Fruit fly (Drosophila melanogaster) whole organism, embryonic: Measurements from ENCODE around the gene CG5273.

Source experiments
- Asciz ChIP-seq: fragments of 200-800 bp; sonication (Bioruptor generic); optimal IDR thresholded peaks from 2 replicates; lab custom pipeline; 2017; ENCODE audit warnings: missing biosample characterization, mild to moderate bottlenecking, missing genetic modification characterization, missing genetic modification reagents
- CG10209 ChIP-seq: fragments of 200-800 bp; sonication (Bioruptor generic); optimal IDR thresholded peaks from 3 replicates; lab custom pipeline; 2017; ENCODE audit warnings: missing biosample characterization, mild to moderate bottlenecking, missing genetic modification characterization, missing genetic modification reagents
- CG1233 ChIP-seq: fragments of 200-800 bp; sonication (Bioruptor generic); optimal IDR thresholded peaks from 4 replicates; lab custom pipeline; 2018; ENCODE audit warnings: missing biosample characterization, mild to moderate bottlenecking, missing genetic modification characterization
- CG17361 ChIP-seq: fragments of 200-800 bp; sonication (Bioruptor generic); IDR thresholded peaks from 3 replicates; pipeline ENCODE4 v1.3.6; 2022; ENCODE audit warnings: missing biosample characterization, missing genetic modification characterization
- CG2120 ChIP-seq: fragments of 200-800 bp; sonication (Bioruptor generic); optimal IDR thresholded peaks from 3 replicates; lab custom pipeline; 2016; ENCODE audit warnings: missing biosample characterization, missing genetic modification characterization
- CG33557 ChIP-seq: fragments of 200-800 bp; sonication (Bioruptor generic); optimal IDR thresholded peaks from 2 replicates; lab custom pipeline; 2019; ENCODE audit warnings: missing biosample characterization, mild to moderate bottlenecking, missing genetic modification characterization, moderate library complexity
- CG42726 ChIP-seq: fragments of 200-800 bp; sonication (Bioruptor generic); IDR thresholded peaks from 2 replicates; pipeline ENCODE4 v1.3.6; 2022; ENCODE audit warnings: missing biosample characterization, missing genetic modification characterization; ENCODE audit not compliant: partially characterized antibody
- CG4820 ChIP-seq: fragments of 200-800 bp; sonication (Bioruptor generic); optimal IDR thresholded peaks from 3 replicates; lab custom pipeline; 2016; ENCODE audit warnings: missing biosample characterization, missing genetic modification characterization
- CG4854 ChIP-seq: fragments of 200-800 bp; sonication (Bioruptor generic); optimal IDR thresholded peaks from 2 replicates; lab custom pipeline; 2016; ENCODE audit warnings: missing biosample characterization, missing genetic modification characterization, inconsistent platforms
- CG5953 ChIP-seq: fragments of 200-800 bp; sonication (Bioruptor generic); IDR thresholded peaks from 2 replicates; pipeline ENCODE4 v1.3.6; 2022; ENCODE audit warnings: missing biosample characterization, missing genetic modification characterization
- CG6175 ChIP-seq: fragments of 200-800 bp; sonication (Bioruptor generic); IDR thresholded peaks from 3 replicates; pipeline ENCODE4 v1.3.6; 2022; ENCODE audit warnings: missing biosample characterization, missing genetic modification characterization
- CG6254 ChIP-seq: fragments of 200-800 bp; sonication (Bioruptor generic); optimal IDR thresholded peaks from 3 replicates; lab custom pipeline; 2017; ENCODE audit warnings: mild to moderate bottlenecking, missing biosample characterization, missing genetic modification reagents, missing genetic modification characterization
- CG7987 ChIP-seq: fragments of 200-800 bp; sonication (Bioruptor generic); optimal IDR thresholded peaks from 2 replicates; lab custom pipeline; 2018; ENCODE audit warnings: missing biosample characterization, mild to moderate bottlenecking, missing genetic modification characterization, moderate library complexity
- CG9437 ChIP-seq: fragments of 200-800 bp; sonication (Bioruptor generic); optimal IDR thresholded peaks from 2 replicates; lab custom pipeline; 2018; ENCODE audit warnings: missing biosample characterization, mild to moderate bottlenecking, missing genetic modification characterization
- CG9876 ChIP-seq: fragments of 200-800 bp; sonication (Bioruptor generic); optimal IDR thresholded peaks from 2 replicates; lab custom pipeline; 2016; ENCODE audit warnings: missing biosample characterization, missing genetic modification characterization
- CrebB ChIP-seq: fragments of 200-800 bp; sonication (Bioruptor generic); optimal IDR thresholded peaks from 3 replicates; lab custom pipeline; 2018; ENCODE audit warnings: missing biosample characterization, mild to moderate bottlenecking, missing genetic modification characterization
- D ChIP-seq, 2 experiments: fragments of 200-800 bp in 1 of 2; fragments of >200 bp in 1 of 2; sonication (Bioruptor generic) in 1 of 2; optimal IDR thresholded peaks; 2 replicates in 1 of 2; 3 replicates in 1 of 2; lab custom pipeline; 2017; ENCODE audit warnings: mild to moderate bottlenecking in 1 of 2, missing biosample characterization in 1 of 2, missing genetic modification characterization in 1 of 2, missing genetic modification reagents in 1 of 2
- Dek ChIP-seq: fragments of 200-800 bp; sonication (Bioruptor generic); optimal IDR thresholded peaks from 3 replicates; lab custom pipeline; 2019; ENCODE audit warnings: missing biosample characterization, mild to moderate bottlenecking, missing genetic modification characterization, moderate library complexity
- Dll ChIP-seq: fragments of 200-800 bp; sonication (Bioruptor generic); IDR thresholded peaks from 4 replicates; pipeline ENCODE4 v1.3.6; 2022; ENCODE audit warnings: missing biosample characterization, missing genetic modification characterization; ENCODE audit not compliant: partially characterized antibody
- GATAe ChIP-seq: fragments of 200-800 bp; sonication (Bioruptor generic); conservative IDR thresholded peaks from 2 replicates; pipeline ENCODE4 v1.3.6; 2022; ENCODE audit warnings: missing biosample characterization, missing genetic modification characterization
- Hand ChIP-seq: fragments of 200-800 bp; sonication (Bioruptor generic); optimal IDR thresholded peaks from 2 replicates; lab custom pipeline; 2017; ENCODE audit warnings: mild to moderate bottlenecking, missing biosample characterization, missing genetic modification reagents, missing genetic modification characterization
- HmgZ ChIP-seq: fragments of 200-800 bp; sonication (Bioruptor generic); optimal IDR thresholded peaks from 2 replicates; lab custom pipeline; 2018; ENCODE audit warnings: missing biosample characterization, mild to moderate bottlenecking, missing genetic modification characterization
- MESR4 ChIP-seq: fragments of 200-800 bp; sonication (Bioruptor generic); optimal IDR thresholded peaks from 2 replicates; lab custom pipeline; 2018; ENCODE audit warnings: missing biosample characterization, mild to moderate bottlenecking, missing genetic modification characterization, moderate library complexity
- NFAT ChIP-seq: fragments of 200-800 bp; sonication (Bioruptor generic); IDR thresholded peaks from 2 replicates; pipeline ENCODE4 v1.3.6; 2022; ENCODE audit warnings: missing biosample characterization, missing genetic modification characterization
- Rx ChIP-seq: fragments of 200-800 bp; sonication (Bioruptor generic); IDR thresholded peaks from 2 replicates; pipeline ENCODE4 v1.3.6; 2022; ENCODE audit warnings: missing biosample characterization, missing genetic modification characterization
- Spps ChIP-seq: fragments of 200-800 bp; sonication (Bioruptor generic); optimal IDR thresholded peaks from 2 replicates; lab custom pipeline; 2018; ENCODE audit warnings: missing biosample characterization, mild to moderate bottlenecking, missing genetic modification characterization
- Tbp ChIP-seq: fragments of >200 bp; optimal IDR thresholded peaks from 2 replicates; lab custom pipeline; 2018; ENCODE audit warnings: missing biosample characterization, missing genetic modification characterization
- Usf ChIP-seq: fragments of 200-800 bp; sonication (Bioruptor generic); optimal IDR thresholded peaks from 2 replicates; lab custom pipeline; 2017; ENCODE audit warnings: missing genotype, missing biosample characterization, missing genetic modification characterization
- ase ChIP-seq: fragments of 200-800 bp; sonication (Bioruptor generic); IDR thresholded peaks from 3 replicates; pipeline ENCODE4 v1.3.6; 2022; ENCODE audit warnings: missing biosample characterization, missing genetic modification characterization
- ato ChIP-seq: fragments of 200-800 bp; sonication (Bioruptor generic); IDR thresholded peaks from 2 replicates; pipeline ENCODE4 v1.3.6; 2022; ENCODE audit warnings: missing biosample characterization, missing genetic modification characterization; ENCODE audit not compliant: partially characterized antibody
- bowl ChIP-seq: fragments of 200-800 bp; sonication (Bioruptor generic); IDR thresholded peaks from 2 replicates; pipeline ENCODE4 v1.3.6; 2022; ENCODE audit warnings: missing biosample characterization, missing genetic modification characterization
- caup ChIP-seq: fragments of 200-800 bp; sonication (Bioruptor generic); optimal IDR thresholded peaks from 3 replicates; lab custom pipeline; 2017; ENCODE audit warnings: missing biosample characterization, mild to moderate bottlenecking, missing genetic modification characterization, moderate library complexity; ENCODE audit not compliant: severe bottlenecking
- chif ChIP-seq, 2 experiments: fragments of 200-800 bp; sonication (Bioruptor generic); optimal IDR thresholded peaks; 3 replicates each; lab custom pipeline; 2016; ENCODE audit warnings: missing biosample characterization in 2 of 2, missing genetic modification characterization in 2 of 2
- dm ChIP-seq: fragments of 200-800 bp; sonication (Bioruptor generic); optimal IDR thresholded peaks from 3 replicates; lab custom pipeline; 2016; ENCODE audit warnings: missing biosample characterization, missing genetic modification characterization
- fd102C ChIP-seq: fragments of 200-800 bp; sonication (Bioruptor generic); optimal IDR thresholded peaks from 2 replicates; lab custom pipeline; 2018; ENCODE audit warnings: missing biosample characterization, mild to moderate bottlenecking, missing genetic modification characterization, moderate library complexity
- gcm ChIP-seq: fragments of 200-800 bp; sonication (Bioruptor generic); optimal IDR thresholded peaks from 2 replicates; lab custom pipeline; 2019; ENCODE audit warnings: missing biosample characterization, mild to moderate bottlenecking, missing genetic modification characterization, moderate library complexity
- gcm2 ChIP-seq: fragments of 200-800 bp; sonication (Bioruptor generic); optimal IDR thresholded peaks from 2 replicates; lab custom pipeline; 2016; ENCODE audit warnings: missing biosample characterization, missing genetic modification characterization
- gro ChIP-seq: fragments of 200-800 bp; sonication (Bioruptor generic); optimal IDR thresholded peaks from 2 replicates; lab custom pipeline; 2016; ENCODE audit warnings: missing biosample characterization, missing genetic modification characterization
- her ChIP-seq: fragments of 200-800 bp; sonication (Bioruptor generic); optimal IDR thresholded peaks from 2 replicates; lab custom pipeline; 2016; ENCODE audit warnings: missing biosample characterization, missing genetic modification characterization
- ind ChIP-seq: fragments of 200-800 bp; sonication (Bioruptor generic); optimal IDR thresholded peaks from 3 replicates; lab custom pipeline; 2016; ENCODE audit warnings: missing biosample characterization, missing genetic modification characterization
- jumu ChIP-seq: fragments of 200-800 bp; sonication (Bioruptor generic); optimal IDR thresholded peaks from 3 replicates; lab custom pipeline; 2016; ENCODE audit warnings: missing biosample characterization, missing genetic modification characterization
- kni ChIP-seq: fragments of 200-800 bp; sonication (Bioruptor generic); optimal IDR thresholded peaks from 3 replicates; lab custom pipeline; 2017; ENCODE audit warnings: mild to moderate bottlenecking, missing biosample characterization, missing genetic modification reagents, missing genetic modification characterization
- prd ChIP-seq, 3 experiments: fragments of >200 bp in 2 of 3; fragments of 200-800 bp in 1 of 3; sonication (Bioruptor generic) in 1 of 3; optimal IDR thresholded peaks in 2 of 3; IDR thresholded peaks in 1 of 3; 2 replicates in 2 of 3; 3 replicates in 1 of 3; pipeline versions ENCODE4 v1.3.6 to Lab custom; 2017 to 2022; ENCODE audit warnings: missing biosample characterization in 1 of 3, missing genetic modification characterization in 1 of 3
- pros ChIP-seq: fragments of 200-800 bp; sonication (Bioruptor generic); optimal IDR thresholded peaks from 3 replicates; lab custom pipeline; 2019; ENCODE audit warnings: missing biosample characterization, mild to moderate bottlenecking, missing genetic modification characterization, moderate library complexity
- ro ChIP-seq: fragments of 200-800 bp; sonication (Bioruptor generic); IDR thresholded peaks from 2 replicates; pipeline ENCODE4 v1.3.6; 2022; ENCODE audit warnings: missing biosample characterization, missing genetic modification characterization
- seq ChIP-seq: fragments of 200-800 bp; sonication (Bioruptor generic); IDR thresholded peaks from 2 replicates; pipeline ENCODE4 v1.3.6; 2022; ENCODE audit warnings: missing biosample characterization, missing genetic modification characterization
- stwl ChIP-seq: fragments of 200-800 bp; sonication (Bioruptor generic); optimal IDR thresholded peaks from 3 replicates; lab custom pipeline; 2018; ENCODE audit warnings: missing biosample characterization, mild to moderate bottlenecking, missing genetic modification characterization, moderate library complexity
- zen ChIP-seq: fragments of 200-800 bp; sonication (Bioruptor generic); optimal IDR thresholded peaks from 3 replicates; lab custom pipeline; 2018; ENCODE audit warnings: missing biosample characterization, mild to moderate bottlenecking, missing genetic modification characterization, moderate library complexity

Gene CG5273

DNA sequence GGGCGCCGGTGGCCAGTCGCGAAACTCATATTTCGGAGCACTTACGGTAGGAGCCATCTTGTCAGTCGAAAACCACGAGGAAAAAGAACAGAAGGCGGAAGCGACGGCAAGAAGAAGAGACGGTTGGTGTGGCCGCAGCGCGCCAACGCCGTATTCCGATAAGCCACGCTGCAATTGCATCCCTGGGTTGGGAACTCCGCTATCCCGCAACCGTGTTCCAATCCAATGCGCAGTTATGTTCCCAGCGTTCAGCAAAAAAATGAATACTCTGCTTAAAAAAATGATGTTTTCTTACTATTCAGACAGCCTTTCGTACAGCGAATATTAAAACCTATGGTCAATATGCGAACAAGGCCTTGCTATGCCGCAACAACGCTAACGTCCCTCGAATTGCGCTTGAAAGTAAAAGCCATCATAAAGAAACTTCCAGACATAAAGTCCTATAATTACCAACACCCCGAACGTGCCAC is 5.7 kb downstream of the CG5273 start, which contains the start of gene RpL22 (continued):
- TF ChIP-seq NFAT, result peak; percentile 90
- no peak for TF ChIP-seq D (optimal IDR thresholded peaks at IDR 0.05; lab: Kevin White, UChicago)
- TF ChIP-seq D (GFP tag; optimal IDR thresholded peaks at IDR 0.05; lab: Kevin White, UChicago), result peak; percentile 83
- TF ChIP-seq CG9437 (GFP tag; lab: Kevin White, UChicago), result peak; percentile 65
- no peak for TF ChIP-seq CG42726 (GFP tag; lab: Robert Waterston, UW)
- TF ChIP-seq CG17361 (GFP tag; lab: Robert Waterston, UW), result peak; percentile 67
- peak; percentile 94 for TF ChIP-seq her (GFP tag; lab: Kevin White, UChicago)
- peak; percentile 72 for TF ChIP-seq kni (GFP tag; lab: Kevin White, UChicago)
- TF ChIP-seq gcm, result peak; percentile 68
- TF ChIP-seq Spps (tag; lab: Kevin White, UChicago), result peak; percentile 50
- no peak for TF ChIP-seq prd (optimal IDR thresholded peaks at IDR 0.05; lab: Kevin White, UChicago)
- peak; percentile 55; the same call in 1 of the 3 replicates for TF ChIP-seq prd (GFP tag; IDR thresholded peaks at IDR 0.05; lab: Robert Waterston, UW)
- TF ChIP-seq gro (GFP tag; lab: Kevin White, UChicago), result peak; percentile 90
- TF ChIP-seq Dek (tag; lab: Kevin White, UChicago), result peak; percentile 82
- TF ChIP-seq CG1233, result peak; percentile 87
- peak; percentile 59 for TF ChIP-seq stwl
- peak; percentile 75 for TF ChIP-seq CG5953 (GFP tag; lab: Robert Waterston, UW)
- peak; percentile 93 for TF ChIP-seq CG10209 (GFP tag; lab: Kevin White, UChicago)
- TF ChIP-seq Hand (GFP tag; lab: Kevin White, UChicago), result peak; percentile 71
- TF ChIP-seq Rx (GFP tag; lab: Robert Waterston, UW), result peak; percentile 87
- TF ChIP-seq CG6254 (GFP tag; lab: Kevin White, UChicago), result peak; percentile 79
- TF ChIP-seq ro, result peak; percentile 60
- peak; percentile 70 for TF ChIP-seq GATAe (GFP tag; lab: Robert Waterston, UW)
- TF ChIP-seq HmgZ, result peak; percentile 94
- peak; percentile 16 for TF ChIP-seq Tbp
- TF ChIP-seq CG4854 (GFP tag; lab: Kevin White, UChicago), result peak; percentile 82
- TF ChIP-seq zen (tag; lab: Kevin White, UChicago), result peak; percentile 71
- TF ChIP-seq CrebB (tag; lab: Kevin White, UChicago), result peak; percentile 91
- peak; percentile 95 for TF ChIP-seq CG9876 (GFP tag; lab: Kevin White, UChicago)
- TF ChIP-seq dm (GFP tag; lab: Kevin White, UChicago), result peak; percentile 99
- peak; percentile 80 for TF ChIP-seq gcm2 (GFP tag; lab: Kevin White, UChicago)
- peak; percentile 95 for TF ChIP-seq CG7987 (GFP tag; lab: Kevin White, UChicago)
- TF ChIP-seq fd102C (GFP tag; lab: Kevin White, UChicago), result peak; percentile 82
- TF ChIP-seq pros (GFP tag; lab: Kevin White, UChicago), result no peak
- TF ChIP-seq CG33557, result peak; percentile 67
- TF ChIP-seq bowl, result peak; percentile 69; the same call in 1 of the 2 replicates
- TF ChIP-seq CG2120 (GFP tag; lab: Kevin White, UChicago), result peak; percentile 74
- TF ChIP-seq Asciz (GFP tag; lab: Kevin White, UChicago), result peak; percentile 88
- TF ChIP-seq caup, result peak; percentile 97
- TF ChIP-seq CG4820 (GFP tag; lab: Kevin White, UChicago), result peak; percentile 72
- peak; percentile 76 for TF ChIP-seq seq (GFP tag; lab: Robert Waterston, UW)
- TF ChIP-seq ind (GFP tag; lab: Kevin White, UChicago), result peak; percentile 71
- no peak for TF ChIP-seq ato (GFP tag; lab: Robert Waterston, UW)
- TF ChIP-seq MESR4 (GFP tag; lab: Kevin White, UChicago), result peak; percentile 100
- TF ChIP-seq CG6175, result peak; percentile 78
- TF ChIP-seq Dll (GFP tag; lab: Robert Waterston, UW), result 0 out of 4 replicates have a peak, but pooled peaks have one; percentile 20
- TF ChIP-seq Usf (GFP tag; lab: Kevin White, UChicago), result peak; percentile 83
- TF ChIP-seq ase (GFP tag; lab: Robert Waterston, UW), result peak; percentile 83
- TF ChIP-seq jumu (GFP tag; lab: Kevin White, UChicago), result peak; percentile 75
- peak; percentile 85 to 91 for TF ChIP-seq chif (GFP tag; optimal IDR thresholded peaks at IDR 0.05; lab: Kevin White, UChicago)
